Worm (Caenorhabditis elegans) whole organism, midembryonic: ENCODE data around the gene srx-111.

Experiments
- T22C8.4 ChIP-seq: fragments of 200-800 bp; sonication (Bioruptor generic); IDR thresholded peaks from 2 replicates; pipeline ENCODE4 v1.3.6; 2022; ENCODE audit warnings: missing genetic modification characterization, missing compliant biosample characterization
- cog-1 ChIP-seq: sonication (generic microtip); optimal IDR thresholded peaks from 2 replicates; lab custom pipeline; 2016; ENCODE audit warnings: missing genetic modification characterization, missing compliant biosample characterization
- flt-1 ChIP-seq: fragments of 200-800 bp; sonication (Bioruptor generic); IDR thresholded peaks from 2 replicates; pipeline ENCODE4 v1.3.6; 2022; ENCODE audit warnings: missing genetic modification characterization, missing compliant biosample characterization
- med-1 ChIP-seq: sonication (generic microtip); optimal IDR thresholded peaks from 2 replicates; lab custom pipeline; 2017; ENCODE audit warnings: missing genetic modification characterization, mild to moderate bottlenecking, missing compliant biosample characterization, antibody characterized with exemption, missing genetic modification reagents; ENCODE audit not compliant: insufficient read depth

ce11 chrII:3788356-3788962, 30.9 kb downstream of the srx-111 start:
- TF ChIP-seq cog-1 (tag; lab: Kevin White, UChicago), result no peak
- TF ChIP-seq flt-1 (GFP tag; lab: Robert Waterston, UW), result no peak
- no peak for TF ChIP-seq med-1 (GFP tag; lab: Kevin White, UChicago)
- TF ChIP-seq T22C8.4 (GFP tag; lab: Robert Waterston, UW), result no peak
